Worm (Caenorhabditis elegans) whole organism, young adult: ENCODE measurements around the gene F49H12.4.

Source experiments
- F57A8.1 ChIP-seq: fragments of 200-800 bp; sonication (Bioruptor generic); optimal IDR thresholded peaks from 2 replicates; lab custom pipeline; 2018; ENCODE audit warnings: mild to moderate bottlenecking, missing genetic modification characterization, moderate library complexity, missing compliant biosample characterization
- lsl-1 ChIP-seq: fragments of 200-800 bp; sonication (Bioruptor generic); optimal IDR thresholded peaks from 2 replicates; lab custom pipeline; 2018; ENCODE audit warnings: mild to moderate bottlenecking, missing genetic modification characterization, moderate library complexity, missing compliant biosample characterization
- mxl-1 ChIP-seq: sonication (generic microtip); optimal IDR thresholded peaks from 2 replicates; lab custom pipeline; 2016; ENCODE audit warnings: missing genetic modification characterization, missing compliant biosample characterization
- tlf-1 ChIP-seq: fragments of 200-800 bp; sonication (Bioruptor generic); optimal IDR thresholded peaks from 2 replicates; lab custom pipeline; 2018; ENCODE audit warnings: mild to moderate bottlenecking, missing genetic modification characterization, missing compliant biosample characterization

Gene F49H12.4

ce11 chrX:2130141-2130540, 50.5 kb downstream of the F49H12.4 start, which contains the start of gene F53B1.8:
F53B1.8 (minus strand) TSS chrX:2130241.
- TF ChIP-seq lsl-1 (GFP tag; lab: Kevin White, UChicago) (no peak), tlf-1 (GFP tag; lab: Kevin White, UChicago) (no peak), F57A8.1 (no peak), mxl-1 (no peak)
- TF ChIP-seq, all 124 proteins: peak for 0
